Fruit fly (Drosophila melanogaster) whole organism, pupa: ENCODE results near the gene Atg5.

ENCODE experiments used
- CG10348 ChIP-seq: fragments of 200-800 bp; sonication (Bioruptor generic); IDR thresholded peaks from 2 replicates; pipeline ENCODE4 v1.3.6; 2022; ENCODE audit warnings: missing biosample characterization, missing genetic modification characterization
- CG12605 ChIP-seq: fragments of 200-800 bp; sonication (Bioruptor generic); IDR thresholded peaks from 2 replicates; pipeline ENCODE4 v1.3.6; 2022; ENCODE audit warnings: missing biosample characterization, missing genetic modification characterization
- CG13204 ChIP-seq: fragments of 200-800 bp; sonication (Bioruptor generic); optimal IDR thresholded peaks from 2 replicates; lab custom pipeline; 2018; ENCODE audit warnings: missing biosample characterization, mild to moderate bottlenecking, missing genetic modification characterization, moderate library complexity
- CG14655 ChIP-seq: fragments of 200-800 bp; sonication (Bioruptor generic); optimal IDR thresholded peaks from 3 replicates; lab custom pipeline; 2017; ENCODE audit warnings: mild to moderate bottlenecking, missing biosample characterization, missing genetic modification reagents, missing genetic modification characterization
- CG15710 ChIP-seq: fragments of 200-800 bp; sonication (Bioruptor generic); optimal IDR thresholded peaks from 2 replicates; lab custom pipeline; 2018; ENCODE audit warnings: missing biosample characterization, mild to moderate bottlenecking, missing genetic modification characterization, moderate library complexity
- CG17806 ChIP-seq: fragments of 200-800 bp; sonication (Bioruptor generic); optimal IDR thresholded peaks from 2 replicates; lab custom pipeline; 2018; ENCODE audit warnings: missing biosample characterization, mild to moderate bottlenecking, missing genetic modification characterization, moderate library complexity
- CG32121 ChIP-seq: fragments of 200-800 bp; sonication (Bioruptor generic); IDR thresholded peaks from 2 replicates; pipeline ENCODE4 v1.3.6; 2022; ENCODE audit warnings: missing biosample characterization, missing genetic modification characterization
- CG34367 ChIP-seq: fragments of 200-800 bp; sonication (Bioruptor generic); optimal IDR thresholded peaks from 2 replicates; lab custom pipeline; 2018; ENCODE audit warnings: missing biosample characterization, mild to moderate bottlenecking, missing genetic modification characterization
- CG4496 ChIP-seq: fragments of 200-800 bp; sonication (Bioruptor generic); IDR thresholded peaks from 3 replicates; pipeline ENCODE4 v1.3.6; 2022; ENCODE audit warnings: missing biosample characterization, missing genetic modification characterization
- CG8159 ChIP-seq: fragments of 200-800 bp; sonication (Bioruptor generic); optimal IDR thresholded peaks from 3 replicates; lab custom pipeline; 2018; ENCODE audit warnings: missing biosample characterization, mild to moderate bottlenecking, missing genetic modification characterization, moderate library complexity
- CG8301 ChIP-seq: fragments of 200-800 bp; sonication (Bioruptor generic); optimal IDR thresholded peaks from 2 replicates; lab custom pipeline; 2018; ENCODE audit warnings: missing biosample characterization, mild to moderate bottlenecking, missing genetic modification characterization
- CG9948 ChIP-seq: fragments of 200-800 bp; sonication (Bioruptor generic); optimal IDR thresholded peaks from 2 replicates; lab custom pipeline; 2018; ENCODE audit warnings: missing biosample characterization, mild to moderate bottlenecking, missing genetic modification characterization, moderate library complexity
- D1 ChIP-seq: fragments of 200-800 bp; sonication (Bioruptor generic); optimal IDR thresholded peaks from 2 replicates; lab custom pipeline; 2018; ENCODE audit warnings: missing biosample characterization, mild to moderate bottlenecking, missing genetic modification characterization, moderate library complexity
- EcR ChIP-seq: fragments of 200-800 bp; sonication (Bioruptor generic); optimal IDR thresholded peaks from 3 replicates; lab custom pipeline; 2019; ENCODE audit warnings: missing biosample characterization, missing genetic modification characterization, mild to moderate bottlenecking, moderate library complexity, missing genetic modification reagents
- Ets98B ChIP-seq: fragments of 200-800 bp; sonication (Bioruptor generic); IDR thresholded peaks from 2 replicates; pipeline ENCODE4 v1.3.6; 2022; ENCODE audit warnings: missing biosample characterization, missing genetic modification characterization
- Pif1A ChIP-seq: fragments of 200-800 bp; sonication (Bioruptor generic); optimal IDR thresholded peaks from 3 replicates; lab custom pipeline; 2016; ENCODE audit warnings: missing biosample characterization, missing genetic modification characterization
- Pif1B ChIP-seq: fragments of 200-800 bp; sonication (Bioruptor generic); optimal IDR thresholded peaks from 3 replicates; lab custom pipeline; 2016; ENCODE audit warnings: missing biosample characterization, missing genetic modification characterization
- Snoo ChIP-seq: fragments of 200-800 bp; sonication (Bioruptor generic); optimal IDR thresholded peaks from 3 replicates; lab custom pipeline; 2017; ENCODE audit warnings: missing biosample characterization, mild to moderate bottlenecking, missing genetic modification characterization, inconsistent platforms
- fd96Ca ChIP-seq: fragments of 200-800 bp; sonication (Bioruptor generic); IDR thresholded peaks from 3 replicates; pipeline ENCODE4 v1.3.6; 2022; ENCODE audit warnings: missing biosample characterization, missing genetic modification characterization
- gl ChIP-seq: fragments of 200-800 bp; sonication (Bioruptor generic); optimal IDR thresholded peaks from 2 replicates; lab custom pipeline; 2018; ENCODE audit warnings: missing biosample characterization, mild to moderate bottlenecking, missing genetic modification characterization
- rn ChIP-seq: fragments of 200-800 bp; sonication (Bioruptor generic); IDR thresholded peaks from 2 replicates; pipeline ENCODE4 v1.3.6; 2022; ENCODE audit warnings: missing biosample characterization, missing genetic modification characterization

The Atg5 gene

DNA sequence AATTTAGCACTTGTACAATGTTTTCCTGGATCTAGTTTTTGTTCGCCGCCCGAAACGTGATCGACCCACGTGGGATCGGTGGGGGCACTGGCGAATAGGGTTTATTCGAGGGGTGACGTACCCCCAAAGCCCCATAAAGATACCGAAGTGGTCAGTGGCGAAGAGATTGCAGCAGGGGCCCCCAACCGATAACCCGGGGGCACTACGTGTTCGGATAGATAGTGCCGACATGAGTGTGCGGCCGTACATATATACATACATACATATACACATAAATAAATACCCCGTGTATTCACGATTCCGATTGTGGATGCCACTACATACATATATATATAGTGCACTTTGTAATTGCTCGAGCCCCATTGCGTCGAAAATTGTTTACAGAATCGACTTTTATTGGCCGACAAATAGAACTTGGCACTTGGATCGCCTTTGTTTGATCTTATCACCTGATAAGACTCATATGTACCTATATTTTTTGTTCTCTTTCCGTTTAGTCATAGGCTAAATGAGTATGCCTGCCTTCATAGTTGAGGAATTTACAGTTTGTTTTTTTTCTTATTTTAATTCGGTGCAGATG, 19.6 kb downstream of the Atg5 start:
- TF ChIP-seq CG14655 (GFP tag; lab: Kevin White, UChicago), result no peak
- peak; percentile 62 for TF ChIP-seq EcR (GFP tag; lab: Kevin White, UChicago)
- peak; percentile 20; the same call in 1 of the 3 replicates for TF ChIP-seq CG4496
- TF ChIP-seq, all 21 proteins: peak for 2

DNA sequence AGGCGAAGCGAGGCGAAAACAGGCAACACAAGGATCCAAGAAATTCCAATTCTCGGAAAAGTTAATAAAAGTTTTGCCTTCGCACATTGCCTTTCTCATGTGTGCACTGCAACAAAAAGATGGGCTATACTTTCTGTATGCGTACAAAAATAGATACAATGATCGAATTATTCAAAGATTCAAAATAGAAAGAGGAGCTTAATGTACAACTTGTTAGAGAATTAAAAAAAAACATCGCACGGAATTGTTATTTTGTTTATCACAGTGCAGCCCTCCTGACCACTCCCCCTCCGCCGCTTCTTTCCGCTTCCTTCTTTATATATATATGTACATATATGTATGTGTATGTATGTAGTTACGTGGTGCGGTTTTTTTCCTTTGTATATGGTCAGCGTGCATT, 21.2 kb downstream of the Atg5 start:
- TF ChIP-seq D1 (tag; lab: Kevin White, UChicago) (peak; percentile 68), CG17806 (tag; lab: Kevin White, UChicago) (peak; percentile 96), CG12605 (GFP tag; lab: Robert Waterston, UW) (peak; percentile 83), gl (peak; percentile 89), CG13204 (peak; percentile 67), CG8159 (tag; lab: Kevin White, UChicago) (peak; percentile 96), CG4496 (peak; percentile 92), CG34367 (tag; lab: Kevin White, UChicago) (peak; percentile 96), CG10348 (GFP tag; lab: Robert Waterston, UW) (no peak), CG32121 (peak; percentile 58), Ets98B (GFP tag; lab: Robert Waterston, UW) (peak; percentile 75), EcR (GFP tag; lab: Kevin White, UChicago) (peak; percentile 9), Snoo (tag; lab: Kevin White, UChicago) (peak; percentile 92), CG15710 (peak; percentile 96), fd96Ca (GFP tag; lab: Robert Waterston, UW) (peak; percentile 82), CG14655 (GFP tag; lab: Kevin White, UChicago) (peak; percentile 93), rn (peak; percentile 75), CG9948 (tag; lab: Kevin White, UChicago) (peak; percentile 96), CG8301 (peak; percentile 87), Pif1B (GFP tag; lab: Kevin White, UChicago) (peak; percentile 79), Pif1A (peak; percentile 92)

DNA sequence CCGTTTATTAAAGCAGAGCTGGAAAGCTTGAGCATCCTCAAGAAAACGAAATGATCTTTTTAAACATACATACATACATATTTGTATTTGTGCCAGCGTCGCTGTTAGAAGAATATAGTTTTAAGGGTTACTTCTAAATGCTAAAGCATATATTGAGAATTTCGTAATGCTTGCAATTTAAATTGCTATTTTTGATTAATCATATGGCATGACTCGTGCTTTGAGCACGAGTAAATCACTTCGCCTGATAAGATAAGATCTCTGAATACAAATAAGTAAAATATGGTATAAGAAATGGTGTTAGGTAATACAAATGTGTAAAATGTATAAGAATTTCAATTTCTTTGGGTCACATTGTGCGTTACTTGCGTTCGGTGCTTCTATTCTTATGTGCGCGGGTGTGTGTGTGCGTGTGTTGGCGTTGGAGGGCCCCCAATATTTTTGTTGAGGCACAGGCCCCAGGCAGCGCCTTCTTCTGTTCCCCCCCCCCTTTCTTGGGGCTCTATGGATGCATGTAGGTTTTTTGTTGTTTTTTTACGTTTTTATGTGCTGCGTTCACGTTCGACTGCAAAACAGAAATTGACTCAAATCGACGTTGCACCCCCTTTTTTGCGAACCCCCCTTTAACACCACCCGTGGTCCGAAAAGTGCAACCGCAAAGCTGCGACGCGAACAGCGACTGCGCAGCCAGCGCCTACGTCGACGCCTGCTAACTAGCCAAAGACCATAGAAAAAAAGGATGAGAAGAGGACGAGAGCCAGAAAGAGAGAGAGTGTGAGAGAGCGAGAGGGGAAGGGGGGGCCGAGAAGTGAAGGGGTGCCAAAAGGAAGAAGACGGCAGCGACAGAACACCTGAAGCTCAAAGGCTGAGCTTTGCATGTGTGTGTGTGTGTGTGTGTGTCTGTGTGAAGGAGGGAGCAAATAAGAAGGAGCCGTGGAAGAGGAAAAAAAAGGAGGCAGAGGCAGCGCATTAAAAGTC, 21.9 kb downstream of the Atg5 start:
- TF ChIP-seq CG13204, result peak; percentile 41
- peak; percentile 31 for TF ChIP-seq Snoo (tag; lab: Kevin White, UChicago)
- TF ChIP-seq CG15710, result peak; percentile 77
- TF ChIP-seq gl, result no peak
- no peak for TF ChIP-seq D1 (tag; lab: Kevin White, UChicago)
- TF ChIP-seq Ets98B (GFP tag; lab: Robert Waterston, UW), result peak; percentile 87
- 0 out of 2 replicates have a peak, but pooled peaks have one; percentile 1 for TF ChIP-seq CG12605 (GFP tag; lab: Robert Waterston, UW)
- peak; percentile 44; the same call in 1 of the 2 replicates for TF ChIP-seq CG10348 (GFP tag; lab: Robert Waterston, UW)
- peak; percentile 65 for TF ChIP-seq CG34367 (tag; lab: Kevin White, UChicago)
- TF ChIP-seq CG8159 (tag; lab: Kevin White, UChicago), result peak; percentile 85
- peak; percentile 89 for TF ChIP-seq CG14655 (GFP tag; lab: Kevin White, UChicago)
- no peak for TF ChIP-seq EcR (GFP tag; lab: Kevin White, UChicago)
- peak; percentile 87 for TF ChIP-seq CG4496
- TF ChIP-seq CG17806 (tag; lab: Kevin White, UChicago), result peak; percentile 37
- peak; percentile 30 for TF ChIP-seq Pif1B (GFP tag; lab: Kevin White, UChicago)
- peak; percentile 52 for TF ChIP-seq Pif1A
- TF ChIP-seq CG8301, result peak; percentile 80
- TF ChIP-seq fd96Ca (GFP tag; lab: Robert Waterston, UW), result peak; percentile 89
- TF ChIP-seq CG32121, result peak; percentile 79
- TF ChIP-seq rn, result peak; percentile 58
- peak; percentile 73 for TF ChIP-seq CG9948 (tag; lab: Kevin White, UChicago)

DNA sequence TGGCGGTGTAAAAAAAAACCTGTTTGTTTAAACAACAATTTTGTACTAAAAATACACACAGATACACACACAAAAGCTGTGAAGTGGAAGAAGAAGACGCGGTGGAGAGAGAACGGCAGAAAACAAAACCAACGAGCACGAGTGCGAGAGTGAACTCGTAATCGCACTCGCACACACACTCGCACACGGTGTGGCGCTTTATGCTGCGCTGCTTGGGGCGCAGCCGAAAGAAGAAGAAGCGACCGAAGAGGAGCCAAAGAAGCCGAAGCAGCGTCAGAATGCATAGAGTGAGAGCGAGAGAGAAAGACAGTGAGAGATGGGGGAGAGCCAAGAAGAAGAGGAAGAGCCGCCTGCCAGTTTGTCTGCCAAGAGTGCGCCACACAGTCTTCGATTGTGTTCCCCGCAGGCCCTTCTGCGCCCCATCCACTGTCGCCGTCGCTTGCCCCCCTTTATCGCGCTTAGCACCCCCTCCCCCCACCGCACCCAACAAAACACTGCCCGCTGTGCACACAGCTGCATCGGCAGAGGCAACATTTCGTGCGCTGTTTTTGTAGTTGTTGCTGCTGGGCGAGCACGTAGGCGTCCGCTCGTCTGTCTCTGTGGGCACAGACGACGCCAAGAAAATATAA, 22.7 kb downstream of the Atg5 start:
- no peak for TF ChIP-seq CG9948 (tag; lab: Kevin White, UChicago)
- no peak for TF ChIP-seq D1 (tag; lab: Kevin White, UChicago)
- 0 out of 2 replicates have a peak, but pooled peaks have one; percentile 13 for TF ChIP-seq rn
- peak; percentile 67 for TF ChIP-seq EcR (GFP tag; lab: Kevin White, UChicago)
- peak; percentile 42; the same call in 2 of the 3 replicates for TF ChIP-seq CG4496
- peak; percentile 61; the same call in 1 of the 2 replicates for TF ChIP-seq CG10348 (GFP tag; lab: Robert Waterston, UW)
- TF ChIP-seq Pif1A, result no peak
- TF ChIP-seq CG12605 (GFP tag; lab: Robert Waterston, UW), result peak; percentile 7; the same call in 1 of the 2 replicates
- peak; percentile 71 for TF ChIP-seq Ets98B (GFP tag; lab: Robert Waterston, UW)
- TF ChIP-seq Snoo (tag; lab: Kevin White, UChicago), result peak; percentile 10
- TF ChIP-seq CG34367 (tag; lab: Kevin White, UChicago), result no peak
- TF ChIP-seq fd96Ca (GFP tag; lab: Robert Waterston, UW), result peak; percentile 66
- TF ChIP-seq gl, result no peak
- TF ChIP-seq CG14655 (GFP tag; lab: Kevin White, UChicago), result no peak
- peak; percentile 95 for TF ChIP-seq CG13204
- TF ChIP-seq Pif1B (GFP tag; lab: Kevin White, UChicago), result no peak
- TF ChIP-seq CG32121, result peak; percentile 58
- TF ChIP-seq CG8301, result no peak
- TF ChIP-seq CG17806 (tag; lab: Kevin White, UChicago), result no peak
- no peak for TF ChIP-seq CG8159 (tag; lab: Kevin White, UChicago)
- no peak for TF ChIP-seq CG15710
